Fruit fly (Drosophila melanogaster) whole organism, prepupa: Measurements from ENCODE around the gene CG10317.
A peak's percentile ranks its signal among the peaks of the same experiment; 100 is the strongest.

Source experiments
- Blimp-1 ChIP-seq: fragments of 200-800 bp; sonication (Bioruptor generic); optimal IDR thresholded peaks from 3 replicates; lab custom pipeline; 2017; ENCODE audit warnings: missing biosample characterization, missing genetic modification characterization, mild to moderate bottlenecking, moderate library complexity, missing genetic modification reagents
- CG10631 ChIP-seq: fragments of 200-800 bp; sonication (Bioruptor generic); optimal IDR thresholded peaks from 2 replicates; lab custom pipeline; 2016; ENCODE audit warnings: missing biosample characterization, missing genetic modification characterization
- CG10669 ChIP-seq: fragments of 200-800 bp; sonication (Bioruptor generic); optimal IDR thresholded peaks from 3 replicates; lab custom pipeline; 2018; ENCODE audit warnings: missing biosample characterization, mild to moderate bottlenecking, missing genetic modification characterization, moderate library complexity
- CG11294 ChIP-seq: fragments of 200-800 bp; sonication (Bioruptor generic); IDR thresholded peaks from 2 replicates; pipeline ENCODE4 v1.3.6; 2022; ENCODE audit warnings: missing biosample characterization, missing genetic modification characterization
- CG15336 ChIP-seq: fragments of 200-800 bp; sonication (Bioruptor generic); IDR thresholded peaks from 2 replicates; pipeline ENCODE4 v1.3.6; 2022; ENCODE audit warnings: missing biosample characterization, missing genetic modification characterization
- CG16779 ChIP-seq: fragments of 200-800 bp; sonication (Bioruptor generic); optimal IDR thresholded peaks from 3 replicates; lab custom pipeline; 2017; ENCODE audit warnings: missing biosample characterization, mild to moderate bottlenecking, missing genetic modification characterization
- CG3032 ChIP-seq: fragments of 200-800 bp; optimal IDR thresholded peaks from 2 replicates; lab custom pipeline; 2019; ENCODE audit warnings: missing biosample characterization, mild to moderate bottlenecking, missing genetic modification characterization, moderate library complexity
- CG34406 ChIP-seq: fragments of 200-800 bp; sonication (Bioruptor generic); optimal IDR thresholded peaks from 3 replicates; lab custom pipeline; 2016; ENCODE audit warnings: missing biosample characterization, missing genetic modification characterization
- CG3919 ChIP-seq: fragments of 200-800 bp; sonication (Bioruptor generic); optimal IDR thresholded peaks from 3 replicates; lab custom pipeline; 2016; ENCODE audit warnings: missing biosample characterization, missing genetic modification characterization
- CG4318 ChIP-seq: fragments of 200-800 bp; sonication (Bioruptor generic); optimal IDR thresholded peaks from 3 replicates; lab custom pipeline; 2017; ENCODE audit warnings: missing biosample characterization, mild to moderate bottlenecking, missing genetic modification characterization
- CG6276 ChIP-seq: fragments of 200-800 bp; sonication (Bioruptor generic); optimal IDR thresholded peaks from 2 replicates; lab custom pipeline; 2017; ENCODE audit warnings: missing biosample characterization, mild to moderate bottlenecking, missing genetic modification characterization
- CG6792 ChIP-seq: fragments of 200-800 bp; sonication (Bioruptor generic); optimal IDR thresholded peaks from 3 replicates; lab custom pipeline; 2016; ENCODE audit warnings: missing biosample characterization, missing genetic modification characterization
- CG6808 ChIP-seq: fragments of 200-800 bp; sonication (Bioruptor generic); optimal IDR thresholded peaks from 3 replicates; lab custom pipeline; 2017; ENCODE audit warnings: missing biosample characterization, missing genetic modification characterization, mild to moderate bottlenecking, moderate library complexity, missing genetic modification reagents
- CG6854 ChIP-seq: fragments of 200-800 bp; sonication (Bioruptor generic); optimal IDR thresholded peaks from 2 replicates; lab custom pipeline; 2017; ENCODE audit warnings: missing biosample characterization, mild to moderate bottlenecking, missing genetic modification characterization
- CG7368 ChIP-seq: fragments of 200-800 bp; sonication (Bioruptor generic); optimal IDR thresholded peaks from 3 replicates; lab custom pipeline; 2016; ENCODE audit warnings: missing biosample characterization, missing genetic modification characterization
- CG8119 ChIP-seq: fragments of 200-800 bp; sonication (Bioruptor generic); IDR thresholded peaks from 3 replicates; pipeline ENCODE4 v1.3.6; 2022; ENCODE audit warnings: missing biosample characterization, missing genetic modification characterization
- CG9139 ChIP-seq: fragments of 200-800 bp; sonication (Bioruptor generic); optimal IDR thresholded peaks from 3 replicates; lab custom pipeline; 2017; ENCODE audit warnings: missing biosample characterization, mild to moderate bottlenecking, missing genetic modification characterization
- Eip75B ChIP-seq: fragments of 200-800 bp; sonication (Bioruptor generic); optimal IDR thresholded peaks from 3 replicates; lab custom pipeline; 2016; ENCODE audit warnings: missing biosample characterization, missing genetic modification characterization
- Eip93F ChIP-seq: fragments of 200-800 bp; sonication (Bioruptor generic); optimal IDR thresholded peaks from 2 replicates; lab custom pipeline; 2016; ENCODE audit warnings: missing biosample characterization, mild to moderate bottlenecking, missing genetic modification characterization
- Ets21C ChIP-seq: fragments of 200-800 bp; sonication (Bioruptor generic); optimal IDR thresholded peaks from 3 replicates; lab custom pipeline; 2016; ENCODE audit warnings: missing biosample characterization, missing genetic modification characterization
- Ets96B ChIP-seq: fragments of 200-800 bp; optimal IDR thresholded peaks from 2 replicates; lab custom pipeline; 2019; ENCODE audit warnings: missing biosample characterization, mild to moderate bottlenecking, missing genetic modification characterization, moderate library complexity
- Gug ChIP-seq: fragments of 200-800 bp; sonication (Bioruptor generic); IDR thresholded peaks from 2 replicates; pipeline ENCODE4 v1.3.6; 2022; ENCODE audit warnings: missing biosample characterization, missing genetic modification characterization
- Hr38 ChIP-seq: sonication (Bioruptor generic); optimal IDR thresholded peaks from 2 replicates; lab custom pipeline; 2016; ENCODE audit warnings: missing biosample characterization, missing genetic modification characterization
- Hr4 ChIP-seq: fragments of 200-800 bp; sonication (Bioruptor generic); optimal IDR thresholded peaks from 3 replicates; lab custom pipeline; 2016; ENCODE audit warnings: missing biosample characterization, missing genetic modification characterization
- Lpt ChIP-seq: fragments of 200-800 bp; sonication (Bioruptor generic); optimal IDR thresholded peaks from 3 replicates; lab custom pipeline; 2016; ENCODE audit warnings: missing biosample characterization, missing genetic modification characterization
- OdsH ChIP-seq: fragments of 200-800 bp; sonication (Bioruptor generic); optimal IDR thresholded peaks from 3 replicates; lab custom pipeline; 2016; ENCODE audit warnings: missing biosample characterization, missing genetic modification characterization
- Smox ChIP-seq: fragments of 200-800 bp; sonication (Bioruptor generic); optimal IDR thresholded peaks from 3 replicates; lab custom pipeline; 2016; ENCODE audit warnings: missing biosample characterization, missing genetic modification characterization
- Sox14 ChIP-seq: fragments of 200-800 bp; sonication (Bioruptor generic); optimal IDR thresholded peaks from 3 replicates; lab custom pipeline; 2016; ENCODE audit warnings: missing biosample characterization, missing genetic modification characterization
- Sox15 ChIP-seq: fragments of 200-800 bp; sonication (Bioruptor generic); optimal IDR thresholded peaks from 3 replicates; lab custom pipeline; 2016; ENCODE audit warnings: missing biosample characterization, missing genetic modification characterization
- achi ChIP-seq: fragments of 200-800 bp; sonication (Bioruptor generic); optimal IDR thresholded peaks from 3 replicates; lab custom pipeline; 2016; ENCODE audit warnings: missing biosample characterization, missing genetic modification characterization
- acj6 ChIP-seq: fragments of 200-800 bp; sonication (Bioruptor generic); optimal IDR thresholded peaks from 3 replicates; lab custom pipeline; 2016; ENCODE audit warnings: missing biosample characterization, missing genetic modification characterization
- cyc ChIP-seq: fragments of 200-800 bp; sonication (Bioruptor generic); optimal IDR thresholded peaks from 3 replicates; lab custom pipeline; 2016; ENCODE audit warnings: missing biosample characterization, missing genetic modification characterization
- dac ChIP-seq: fragments of 200-800 bp; sonication (Bioruptor generic); optimal IDR thresholded peaks from 2 replicates; lab custom pipeline; 2017; ENCODE audit warnings: missing biosample characterization, mild to moderate bottlenecking, missing genetic modification characterization
- eg ChIP-seq: fragments of 200-800 bp; sonication (Bioruptor generic); IDR thresholded peaks from 3 replicates; pipeline ENCODE4 v1.3.6; 2022; ENCODE audit warnings: missing biosample characterization, missing genetic modification characterization
- fd85E ChIP-seq: fragments of 200-800 bp; sonication (Bioruptor generic); optimal IDR thresholded peaks from 3 replicates; lab custom pipeline; 2016; ENCODE audit warnings: missing biosample characterization, missing genetic modification characterization
- lz ChIP-seq: fragments of 200-800 bp; sonication (Bioruptor generic); optimal IDR thresholded peaks from 3 replicates; lab custom pipeline; 2016; ENCODE audit warnings: missing biosample characterization, missing genetic modification characterization
- pdm3 ChIP-seq: fragments of 200-800 bp; sonication (Bioruptor generic); optimal IDR thresholded peaks from 3 replicates; lab custom pipeline; 2016; ENCODE audit warnings: missing biosample characterization, missing genetic modification characterization
- salr ChIP-seq, 2 experiments: fragments of 200-800 bp; sonication (Bioruptor generic); optimal IDR thresholded peaks; 3 replicates each; lab custom pipeline; 2016 to 2018; ENCODE audit warnings: missing biosample characterization in 2 of 2, missing genetic modification characterization in 2 of 2, mild to moderate bottlenecking in 1 of 2
- spab ChIP-seq: fragments of 200-800 bp; sonication (Bioruptor generic); optimal IDR thresholded peaks from 2 replicates; lab custom pipeline; 2017; ENCODE audit warnings: missing biosample characterization, mild to moderate bottlenecking, missing genetic modification characterization, missing genetic modification reagents
- ss ChIP-seq, 2 experiments: fragments of 200-800 bp; sonication (Bioruptor generic); optimal IDR thresholded peaks; 2 replicates in 1 of 2; 3 replicates in 1 of 2; lab custom pipeline; 2017 to 2018; ENCODE audit warnings: mild to moderate bottlenecking in 2 of 2, missing biosample characterization in 2 of 2, missing genetic modification characterization in 2 of 2, moderate library complexity in 1 of 2
- svp ChIP-seq: fragments of 200-800 bp; sonication (Bioruptor generic); peaks from one replicate; lab custom pipeline; 2016; ENCODE audit warnings: missing biosample characterization, missing genetic modification characterization
- topi ChIP-seq: fragments of 200-800 bp; sonication (Bioruptor generic); optimal IDR thresholded peaks from 3 replicates; lab custom pipeline; 2016; ENCODE audit warnings: missing biosample characterization, missing genetic modification characterization
- vri ChIP-seq: fragments of 200-800 bp; sonication (Bioruptor generic); optimal IDR thresholded peaks from 3 replicates; lab custom pipeline; 2016; ENCODE audit warnings: missing biosample characterization, mild to moderate bottlenecking, missing genetic modification characterization

Gene CG10317

dm6 chr3R:16331809-16332343, 38.5 kb downstream of the CG10317 start (continued):
- TF ChIP-seq CG7368 (GFP tag; lab: Kevin White, UChicago) (no peak), CG16779 (tag; lab: Kevin White, UChicago) (no peak), Lpt (no peak), Ets21C (GFP tag; lab: Kevin White, UChicago) (no peak), CG3032 (tag; lab: Kevin White, UChicago) (peak; percentile 4), CG6854 (GFP tag; lab: Kevin White, UChicago) (no peak), achi (GFP tag; lab: Kevin White, UChicago) (no peak), Gug (GFP tag; lab: Robert Waterston, UW) (no peak)

- TF ChIP-seq Ets96B (no peak), ss (GFP tag; optimal IDR thresholded peaks at IDR 0.05; lab: Kevin White, UChicago) (no peak), salr (GFP tag; optimal IDR thresholded peaks at IDR 0.05; lab: Kevin White, UChicago) (no peak), CG9139 (GFP tag; lab: Kevin White, UChicago) (no peak), fd85E (no peak), CG10631 (GFP tag; lab: Kevin White, UChicago) (no peak), vri (GFP tag; lab: Kevin White, UChicago) (no peak), spab (no peak), Sox14 (GFP tag; lab: Kevin White, UChicago) (no peak), CG34406 (GFP tag; lab: Kevin White, UChicago) (no peak), Hr38 (no peak), dac (no peak), achi (GFP tag; lab: Kevin White, UChicago) (no peak), CG8119 (GFP tag; lab: Robert Waterston, UW) (no peak)
- TF ChIP-seq, all 60 proteins: peak for 0
These were observed 40.5 kb downstream of the CG10317 start for dm6 chr3R:16329797-16330196.

dm6 chr3R:16327549-16327948, 42.8 kb downstream of the CG10317 start, which contains the start of gene CG17930:
Gene CG17930, plus strand, starts transcription at chr3R:16327849.
- TF ChIP-seq CG15336 (GFP tag; lab: Robert Waterston, UW): no peak
- no peak for TF ChIP-seq Sox15
- TF ChIP-seq CG6276: no peak
- no peak for TF ChIP-seq Sox14 (GFP tag; lab: Kevin White, UChicago)
- no peak for TF ChIP-seq Eip75B (GFP tag; lab: Kevin White, UChicago)
- no peak for TF ChIP-seq Hr4
- no peak for TF ChIP-seq CG7368 (GFP tag; lab: Kevin White, UChicago)
- TF ChIP-seq spab: no peak
- TF ChIP-seq, all 60 proteins: peak for 0

- TF ChIP-seq CG9139 (GFP tag; lab: Kevin White, UChicago) (no peak), CG10669 (GFP tag; lab: Kevin White, UChicago) (no peak), Blimp-1 (no peak), Eip93F (GFP tag; lab: Kevin White, UChicago) (no peak), CG15336 (GFP tag; lab: Robert Waterston, UW) (no peak), topi (GFP tag; lab: Kevin White, UChicago) (no peak), CG7368 (GFP tag; lab: Kevin White, UChicago) (no peak), svp (no peak)
These were observed 45.1 kb downstream of the CG10317 start, which contains the start of gene CG17929 for dm6 chr3R:16325192-16325591. Gene CG17929, plus strand, starts transcription at chr3R:16325492.

dm6 chr3R:16323093-16323492, 47.2 kb downstream of the CG10317 start, which contains the start of gene CG6901:
Gene CG6901, plus strand, starts transcription at chr3R:16323415.
- TF ChIP-seq CG11294 (no peak), pdm3 (GFP tag; lab: Kevin White, UChicago) (no peak), CG6808 (no peak), Smox (GFP tag; lab: Kevin White, UChicago) (no peak), CG9139 (GFP tag; lab: Kevin White, UChicago) (no peak), lz (GFP tag; lab: Kevin White, UChicago) (no peak), CG4318 (GFP tag; lab: Kevin White, UChicago) (no peak), CG6276 (no peak), dac (no peak), Hr38 (no peak), achi (GFP tag; lab: Kevin White, UChicago) (no peak), acj6 (GFP tag; lab: Kevin White, UChicago) (no peak), topi (GFP tag; lab: Kevin White, UChicago) (no peak), cyc (GFP tag; lab: Kevin White, UChicago) (no peak), eg (no peak), OdsH (GFP tag; lab: Kevin White, UChicago) (no peak), CG6854 (GFP tag; lab: Kevin White, UChicago) (no peak), CG6792 (no peak), CG3919 (no peak)
